Worm (Caenorhabditis elegans): ENCODE results near the gene mrps-21.

Gene mrps-21

ce11 chrIV:4652365-4652844 lies 6.9 kb downstream of the mrps-21 start, which contains the start of gene F29B9.5 (continued):
- TF ChIP-seq ceh-58 (GFP tag; IDR thresholded peaks at IDR 0.05) (no peak), B0019.2 (GFP tag; conservative IDR thresholded peaks at IDR 0.05) (no peak), Y79H2A.3 (GFP tag; conservative IDR thresholded peaks at IDR 0.05) (0 out of 2 replicates have a peak, but pooled peaks have one; percentile 32), repo-1 (tag; optimal IDR thresholded peaks at IDR 0.05) (no peak), dpff-1 (tag; optimal IDR thresholded peaks at IDR 0.05) (no peak), mel-28 (tag; optimal IDR thresholded peaks at IDR 0.05; ENCODE audit: borderline replicate concordance) (no peak), F33H1.4 (GFP tag; IDR thresholded peaks at IDR 0.05) (peak; percentile 26), nhr-90 (tag; optimal IDR thresholded peaks at IDR 0.05) (no peak), lir-1 (GFP tag; conservative IDR thresholded peaks at IDR 0.05) (no peak), Y67H2A.10 (GFP tag; conservative IDR thresholded peaks at IDR 0.05) (no peak), B0035.1 (tag; optimal IDR thresholded peaks at IDR 0.05) (no peak), unc-62 (GFP tag; optimal IDR thresholded peaks at IDR 0.05) (no peak), ceh-40 (GFP tag; IDR thresholded peaks at IDR 0.05) (0 out of 2 replicates have a peak, but pooled peaks have one; percentile 26), zfh-2 (GFP tag; conservative IDR thresholded peaks at IDR 0.05) (no peak), attf-6 (GFP tag; IDR thresholded peaks at IDR 0.05) (no peak), mcd-1 (GFP tag; IDR thresholded peaks at IDR 0.05) (peak; percentile 31; the same call in 1 of the 2 replicates), ceh-79 (tag; optimal IDR thresholded peaks at IDR 0.05) (peak; percentile 51), K12H6.12 (tag; optimal IDR thresholded peaks at IDR 0.05) (no peak), sea-2 (GFP tag; IDR thresholded peaks at IDR 0.05) (no peak), lsy-27 (tag; optimal IDR thresholded peaks at IDR 0.05; ENCODE audit: borderline replicate concordance, insufficient read depth) (no peak), zim-3 (tag; optimal IDR thresholded peaks at IDR 0.05) (peak; percentile 13), let-607 (tag; optimal IDR thresholded peaks at IDR 0.05) (no peak), nhr-120 (GFP tag; IDR thresholded peaks at IDR 0.05) (no peak), nfya-2 (GFP tag; IDR thresholded peaks at IDR 0.05) (0 out of 2 replicates have a peak, but pooled peaks have one; percentile 22), cebp-1 (GFP tag; IDR thresholded peaks at IDR 0.05) (no peak), cebp-1 (tag; optimal IDR thresholded peaks at IDR 0.05) (peak; percentile 4), lin-54 (GFP tag; optimal IDR thresholded peaks at IDR 0.05) (no peak), tbp1 (GFP tag; optimal IDR thresholded peaks at IDR 0.05) (no peak), madf-10 (tag; optimal IDR thresholded peaks at IDR 0.05) (no peak), ztf-22 (GFP tag; optimal IDR thresholded peaks at IDR 0.05) (no peak), rpc-1 (optimal IDR thresholded peaks at IDR 0.05) (no peak), rpc-1 (tag; optimal IDR thresholded peaks at IDR 0.05) (no peak), bed-2 (GFP tag; IDR thresholded peaks at IDR 0.05) (no peak), hlh-12 (tag; optimal IDR thresholded peaks at IDR 0.05) (no peak), attf-5 (GFP tag; optimal IDR thresholded peaks at IDR 0.05) (no peak), sdz-38 (tag; optimal IDR thresholded peaks at IDR 0.05) (no peak), ceh-91 (GFP tag; IDR thresholded peaks at IDR 0.05) (no peak), K11D2.4 (GFP tag; IDR thresholded peaks at IDR 0.05) (no peak), madf-6 (GFP tag; IDR thresholded peaks at IDR 0.05) (peak; percentile 68), egl-44 (GFP tag; IDR thresholded peaks at IDR 0.05) (no peak), F23B12.7 (tag; optimal IDR thresholded peaks at IDR 0.05; ENCODE audit: insufficient read depth) (no peak), ztf-6 (GFP tag; IDR thresholded peaks at IDR 0.05) (no peak), gei-17 (GFP tag; optimal IDR thresholded peaks at IDR 0.05) (no peak), ccch-3 (GFP tag; optimal IDR thresholded peaks at IDR 0.05) (no peak), ztf-26 (tag; optimal IDR thresholded peaks at IDR 0.05) (no peak), hmg-1.2 (GFP tag; IDR thresholded peaks at IDR 0.05) (0 out of 2 replicates have a peak, but pooled peaks have one; percentile 14), ztf-28 (GFP tag; IDR thresholded peaks at IDR 0.05) (no peak), F37B4.10 (GFP tag; IDR thresholded peaks at IDR 0.05) (no peak), ama-1 (optimal IDR thresholded peaks at IDR 0.05) (peak; percentile 62), ama-1 (GFP tag; optimal IDR thresholded peaks at IDR 0.05) (no peak)
